1 fruit fly cellular context compared by ENCODE assay signal in the genomic region with DNA sequence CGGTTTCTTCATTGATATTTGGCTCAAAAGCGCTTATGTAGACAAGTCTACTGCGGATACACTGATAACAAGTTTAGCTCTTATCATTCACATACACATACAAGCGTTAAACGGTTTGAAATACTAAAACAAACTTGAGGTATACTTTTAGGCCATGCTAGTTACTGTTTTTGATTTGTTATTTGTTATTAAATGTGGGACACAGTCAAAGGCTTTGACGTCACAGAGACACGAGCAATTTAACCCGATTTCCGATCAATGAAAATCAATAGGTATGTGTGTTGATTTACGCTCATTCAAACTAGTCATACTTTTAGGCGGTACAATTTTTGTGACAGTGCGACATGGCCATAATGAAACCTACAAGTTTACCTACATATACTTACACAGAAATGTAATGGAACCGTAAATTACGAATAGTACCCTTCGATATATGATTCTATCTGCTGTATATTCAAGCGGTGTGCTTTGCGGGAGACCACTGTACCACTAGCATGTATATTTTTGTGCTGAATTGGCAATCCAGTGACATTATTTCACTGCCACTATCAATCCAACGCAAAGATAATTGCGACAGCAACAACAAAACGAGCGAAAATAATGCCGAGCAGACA.
TF ChIP-seq lines count a peak whose summit lies in the region.

No protein-coding gene starts in this region.

TF ChIP-seq in whole organism, embryonic, 481 proteins besides CTCF, POLR2A, EP300 and RAD21 (continued from another document and continues in another):
- TF ChIP-seq Nf-YA (GFP tag; IDR thresholded peaks at IDR 0.05; lab: Robert Waterston, UW) (peak; percentile 43; the same call in 1 of the 2 replicates), CG1832 (GFP tag; optimal IDR thresholded peaks at IDR 0.05; lab: Kevin White, UChicago) (no peak), Mrtf (GFP tag; IDR thresholded peaks at IDR 0.05; lab: Robert Waterston, UW) (peak; percentile 77), CG3995 (GFP tag; optimal IDR thresholded peaks at IDR 0.05; lab: Kevin White, UChicago) (peak; percentile 89), mam (GFP tag; optimal IDR thresholded peaks at IDR 0.05; lab: Kevin White, UChicago) (peak; percentile 94), BtbVII (GFP tag; optimal IDR thresholded peaks at IDR 0.05; lab: Kevin White, UChicago) (peak; percentile 72), Trl (optimal IDR thresholded peaks at IDR 0.05; lab: Kevin White, UChicago) (no peak), Trl (GFP tag; optimal IDR thresholded peaks at IDR 0.05; lab: Kevin White, UChicago) (peak; percentile 45), sim (GFP tag; IDR thresholded peaks at IDR 0.05; lab: Robert Waterston, UW) (no peak), zf30C (GFP tag; optimal IDR thresholded peaks at IDR 0.05; lab: Kevin White, UChicago) (no peak), CG9876 (GFP tag; optimal IDR thresholded peaks at IDR 0.05; lab: Kevin White, UChicago) (peak; percentile 65), Lhr (GFP tag; optimal IDR thresholded peaks at IDR 0.05; lab: Kevin White, UChicago) (no peak), Ets97D (GFP tag; optimal IDR thresholded peaks at IDR 0.05; lab: Kevin White, UChicago) (peak; percentile 38), stwl (tag; optimal IDR thresholded peaks at IDR 0.05; lab: Kevin White, UChicago) (no peak), CG15696 (tag; optimal IDR thresholded peaks at IDR 0.05; lab: Kevin White, UChicago) (peak; percentile 48), seq (GFP tag; IDR thresholded peaks at IDR 0.05; lab: Robert Waterston, UW) (peak; percentile 66), CG14014 (GFP tag; IDR thresholded peaks at IDR 0.05; lab: Robert Waterston, UW) (peak; percentile 85), CG8359 (GFP tag; optimal IDR thresholded peaks at IDR 0.05; lab: Kevin White, UChicago; ENCODE audit: borderline replicate concordance) (no peak), CG10431 (GFP tag; optimal IDR thresholded peaks at IDR 0.05; lab: Kevin White, UChicago) (no peak), eve (GFP tag; optimal IDR thresholded peaks at IDR 0.05; lab: Kevin White, UChicago) (no peak), Kr (GFP tag; optimal IDR thresholded peaks at IDR 0.05; lab: Kevin White, UChicago) (no peak), CG13775 (GFP tag; optimal IDR thresholded peaks at IDR 0.05; lab: Kevin White, UChicago) (peak; percentile 59), CG10959 (GFP tag; IDR thresholded peaks at IDR 0.05; lab: Robert Waterston, UW) (peak; percentile 57; the same call in 1 of the 2 replicates), corto (GFP tag; optimal IDR thresholded peaks at IDR 0.05; lab: Kevin White, UChicago) (peak; percentile 60), CG7372 (GFP tag; IDR thresholded peaks at IDR 0.05; lab: Robert Waterston, UW) (peak; percentile 82), Meics (GFP tag; optimal IDR thresholded peaks at IDR 0.05; lab: Kevin White, UChicago) (peak; percentile 91), CG14667 (GFP tag; IDR thresholded peaks at IDR 0.05; lab: Robert Waterston, UW) (peak; percentile 72), tll (GFP tag; optimal IDR thresholded peaks at IDR 0.05; lab: Kevin White, UChicago) (no peak), tio (GFP tag; optimal IDR thresholded peaks at IDR 0.05; lab: Kevin White, UChicago) (peak; percentile 43), CG18599 (GFP tag; optimal IDR thresholded peaks at IDR 0.05; lab: Kevin White, UChicago) (peak; percentile 91), dmrt99B (tag; optimal IDR thresholded peaks at IDR 0.05; lab: Kevin White, UChicago) (peak; percentile 68), CG12071 (GFP tag; optimal IDR thresholded peaks at IDR 0.05; lab: Kevin White, UChicago) (peak; percentile 79), Sry-δ (GFP tag; optimal IDR thresholded peaks at IDR 0.05; lab: Kevin White, UChicago) (peak; percentile 39), D (optimal IDR thresholded peaks at IDR 0.05; lab: Kevin White, UChicago) (no peak), D (GFP tag; optimal IDR thresholded peaks at IDR 0.05; lab: Kevin White, UChicago) (peak; percentile 12), so (GFP tag; IDR thresholded peaks at IDR 0.05; lab: Robert Waterston, UW) (0 out of 3 replicates have a peak, but pooled peaks have one; percentile 49), ttk (GFP tag; IDR thresholded peaks at IDR 0.05; lab: Robert Waterston, UW) (peak; percentile 46; the same call in 1 of the 2 replicates), ewg (GFP tag; optimal IDR thresholded peaks at IDR 0.05; lab: Kevin White, UChicago) (peak; percentile 19), BEAF-32 (GFP tag; optimal IDR thresholded peaks at IDR 0.05; lab: Kevin White, UChicago) (no peak), Med (GFP tag; lab: Kevin White, UChicago) (peak; percentile 98), MBD-R2 (GFP tag; IDR thresholded peaks at IDR 0.05; lab: Robert Waterston, UW) (peak; percentile 62; the same call in 1 of the 2 replicates), CG6791 (GFP tag; IDR thresholded peaks at IDR 0.05; lab: Robert Waterston, UW; ENCODE audit: partially characterized antibody) (no peak), GATAe (GFP tag; conservative IDR thresholded peaks at IDR 0.05; lab: Robert Waterston, UW) (peak; percentile 65), Side (GFP tag; optimal IDR thresholded peaks at IDR 0.05; lab: Kevin White, UChicago) (peak; percentile 8), CG2199 (GFP tag; IDR thresholded peaks at IDR 0.05; lab: Robert Waterston, UW) (no peak), E2f1 (GFP tag; IDR thresholded peaks at IDR 0.05; lab: Robert Waterston, UW) (peak; percentile 62), odd (GFP tag; optimal IDR thresholded peaks at IDR 0.05; lab: Kevin White, UChicago) (peak; percentile 19), tap (tag; optimal IDR thresholded peaks at IDR 0.05; lab: Kevin White, UChicago) (peak; percentile 55), nerfin-1 (tag; optimal IDR thresholded peaks at IDR 0.05; lab: Kevin White, UChicago) (no peak), CG3838 (GFP tag; optimal IDR thresholded peaks at IDR 0.05; lab: Kevin White, UChicago) (no peak), pnt (GFP tag; optimal IDR thresholded peaks at IDR 0.05; lab: Kevin White, UChicago) (peak; percentile 4), CG34376 (GFP tag; optimal IDR thresholded peaks at IDR 0.05; lab: Kevin White, UChicago) (peak; percentile 61), Camta (GFP tag; optimal IDR thresholded peaks at IDR 0.05; lab: Kevin White, UChicago) (peak; percentile 50), CG4617 (GFP tag; optimal IDR thresholded peaks at IDR 0.05; lab: Kevin White, UChicago; ENCODE audit: borderline replicate concordance) (peak; percentile 14), CG34422 (GFP tag; IDR thresholded peaks at IDR 0.05; lab: Robert Waterston, UW) (peak; percentile 87), CG15601 (tag; optimal IDR thresholded peaks at IDR 0.05; lab: Kevin White, UChicago) (no peak), CrebB (tag; optimal IDR thresholded peaks at IDR 0.05; lab: Kevin White, UChicago) (peak; percentile 71), sqz (GFP tag; optimal IDR thresholded peaks at IDR 0.05; lab: Kevin White, UChicago) (no peak), CG31441 (GFP tag; IDR thresholded peaks at IDR 0.05; lab: Robert Waterston, UW) (0 out of 2 replicates have a peak, but pooled peaks have one; percentile 38), NC2β (GFP tag; optimal IDR thresholded peaks at IDR 0.05; lab: Kevin White, UChicago) (no peak), CG7928 (GFP tag; optimal IDR thresholded peaks at IDR 0.05; lab: Kevin White, UChicago) (peak; percentile 56), CG10209 (GFP tag; optimal IDR thresholded peaks at IDR 0.05; lab: Kevin White, UChicago) (peak; percentile 78), ranshi (GFP tag; IDR thresholded peaks at IDR 0.05; lab: Robert Waterston, UW) (peak; percentile 85), Poxn (GFP tag; IDR thresholded peaks at IDR 0.05; lab: Robert Waterston, UW) (peak; percentile 80), CG17802 (tag; optimal IDR thresholded peaks at IDR 0.05; lab: Kevin White, UChicago) (no peak), slbo (GFP tag; IDR thresholded peaks at IDR 0.05; lab: Robert Waterston, UW) (peak; percentile 96), Hr3 (GFP tag; optimal IDR thresholded peaks at IDR 0.05; lab: Kevin White, UChicago) (peak; percentile 41), CG12299 (tag; optimal IDR thresholded peaks at IDR 0.05; lab: Kevin White, UChicago) (peak; percentile 39), jumu (GFP tag; optimal IDR thresholded peaks at IDR 0.05; lab: Kevin White, UChicago) (no peak), CG14860 (GFP tag; IDR thresholded peaks at IDR 0.05; lab: Robert Waterston, UW; ENCODE audit: partially characterized antibody) (no peak), sens-2 (GFP tag; IDR thresholded peaks at IDR 0.05; lab: Robert Waterston, UW) (no peak), Jarid2 (GFP tag; optimal IDR thresholded peaks at IDR 0.05; lab: Kevin White, UChicago) (no peak), CG4730 (GFP tag; IDR thresholded peaks at IDR 0.05; lab: Robert Waterston, UW) (peak; percentile 71), ac (GFP tag; optimal IDR thresholded peaks at IDR 0.05; lab: Kevin White, UChicago) (no peak), Xrp1 (GFP tag; IDR thresholded peaks at IDR 0.05; lab: Robert Waterston, UW) (peak; percentile 61), Nf-YC (tag; optimal IDR thresholded peaks at IDR 0.05; lab: Kevin White, UChicago) (peak; percentile 16), chinmo (GFP tag; IDR thresholded peaks at IDR 0.05; lab: Robert Waterston, UW; ENCODE audit: partially characterized antibody) (0 out of 4 replicates have a peak, but pooled peaks have one; percentile 57), ems (GFP tag; optimal IDR thresholded peaks at IDR 0.05; lab: Kevin White, UChicago) (peak; percentile 57), dm (GFP tag; optimal IDR thresholded peaks at IDR 0.05; lab: Kevin White, UChicago) (peak; percentile 12), CG3065 (GFP tag; optimal IDR thresholded peaks at IDR 0.05; lab: Kevin White, UChicago) (peak; percentile 3), sr (GFP tag; IDR thresholded peaks at IDR 0.05; lab: Robert Waterston, UW) (no peak), CG17612 (GFP tag; IDR thresholded peaks at IDR 0.05; lab: Robert Waterston, UW) (peak; percentile 61; the same call in 1 of the 2 replicates), sens (GFP tag; lab: Kevin White, UChicago) (peak; percentile 92), CG15011 (GFP tag; optimal IDR thresholded peaks at IDR 0.05; lab: Kevin White, UChicago) (peak; percentile 23), inv (GFP tag; IDR thresholded peaks at IDR 0.05; lab: Robert Waterston, UW; ENCODE audit: partially characterized antibody) (no peak), Ravus (GFP tag; IDR thresholded peaks at IDR 0.05; lab: Robert Waterston, UW) (peak; percentile 34; the same call in 1 of the 2 replicates), Spps (tag; optimal IDR thresholded peaks at IDR 0.05; lab: Kevin White, UChicago) (no peak), emc (GFP tag; optimal IDR thresholded peaks at IDR 0.05; lab: Kevin White, UChicago) (peak; percentile 81), gcm (GFP tag; optimal IDR thresholded peaks at IDR 0.05; lab: Kevin White, UChicago) (no peak), ap (GFP tag; IDR thresholded peaks at IDR 0.05; lab: Robert Waterston, UW) (peak; percentile 63), TFAM (GFP tag; optimal IDR thresholded peaks at IDR 0.05; lab: Kevin White, UChicago) (no peak), Myb (GFP tag; optimal IDR thresholded peaks at IDR 0.05; lab: Kevin White, UChicago) (peak; percentile 76), wdn (GFP tag; IDR thresholded peaks at IDR 0.05; lab: Robert Waterston, UW) (peak; percentile 86), Rx (GFP tag; IDR thresholded peaks at IDR 0.05; lab: Robert Waterston, UW) (peak; percentile 62), CG11695 (GFP tag; IDR thresholded peaks at IDR 0.05; lab: Robert Waterston, UW) (peak; percentile 73; the same call in 2 of the 3 replicates), insv (GFP tag; optimal IDR thresholded peaks at IDR 0.05; lab: Kevin White, UChicago) (no peak), CG13123 (GFP tag; optimal IDR thresholded peaks at IDR 0.05; lab: Kevin White, UChicago) (peak; percentile 31), Dll (GFP tag; IDR thresholded peaks at IDR 0.05; lab: Robert Waterston, UW; ENCODE audit: partially characterized antibody) (no peak), CG15073 (GFP tag; optimal IDR thresholded peaks at IDR 0.05; lab: Kevin White, UChicago) (no peak), HLHmδ (GFP tag; optimal IDR thresholded peaks at IDR 0.05; lab: Kevin White, UChicago) (no peak), Atf-2 (GFP tag; optimal IDR thresholded peaks at IDR 0.05; lab: Kevin White, UChicago) (peak; percentile 57), CG11247 (GFP tag; IDR thresholded peaks at IDR 0.05; lab: Robert Waterston, UW) (peak; percentile 82), crol (GFP tag; IDR thresholded peaks at IDR 0.05; lab: Robert Waterston, UW) (no peak), CG4820 (GFP tag; optimal IDR thresholded peaks at IDR 0.05; lab: Kevin White, UChicago) (peak; percentile 41), CG4707 (GFP tag; optimal IDR thresholded peaks at IDR 0.05; lab: Kevin White, UChicago) (no peak), vfl (GFP tag; optimal IDR thresholded peaks at IDR 0.05; lab: Kevin White, UChicago) (peak; percentile 54), CG31224 (GFP tag; IDR thresholded peaks at IDR 0.05; lab: Robert Waterston, UW) (peak; percentile 85), CG8944 (GFP tag; optimal IDR thresholded peaks at IDR 0.05; lab: Kevin White, UChicago) (peak; percentile 71), CG32772 (GFP tag; IDR thresholded peaks at IDR 0.05; lab: Robert Waterston, UW) (peak; percentile 77), Mes4 (GFP tag; optimal IDR thresholded peaks at IDR 0.05; lab: Kevin White, UChicago) (peak; percentile 30), CG33557 (GFP tag; optimal IDR thresholded peaks at IDR 0.05; lab: Kevin White, UChicago) (no peak), CG2202 (tag; optimal IDR thresholded peaks at IDR 0.05; lab: Kevin White, UChicago) (no peak), CG13894 (tag; optimal IDR thresholded peaks at IDR 0.05; lab: Kevin White, UChicago) (peak; percentile 86), CG17568 (GFP tag; optimal IDR thresholded peaks at IDR 0.05; lab: Kevin White, UChicago) (peak; percentile 51), Elba2 (GFP tag; optimal IDR thresholded peaks at IDR 0.05; lab: Kevin White, UChicago) (no peak), Dref (GFP tag; IDR thresholded peaks at IDR 0.05; lab: Robert Waterston, UW) (no peak), ERR (GFP tag; optimal IDR thresholded peaks at IDR 0.05; lab: Kevin White, UChicago) (peak; percentile 83), B-H2 (GFP tag; optimal IDR thresholded peaks at IDR 0.05; lab: Kevin White, UChicago) (peak; percentile 78), CG7963 (GFP tag; IDR thresholded peaks at IDR 0.05; lab: Robert Waterston, UW; ENCODE audit: partially characterized antibody) (no peak), gro (GFP tag; optimal IDR thresholded peaks at IDR 0.05; lab: Kevin White, UChicago) (peak; percentile 92), grn (GFP tag; optimal IDR thresholded peaks at IDR 0.05; lab: Kevin White, UChicago) (peak; percentile 38), sd (tag; optimal IDR thresholded peaks at IDR 0.05; lab: Kevin White, UChicago) (peak; percentile 58), CG7839 (tag; optimal IDR thresholded peaks at IDR 0.05; lab: Kevin White, UChicago) (peak; percentile 88), CG6654 (GFP tag; optimal IDR thresholded peaks at IDR 0.05; lab: Kevin White, UChicago) (peak; percentile 55)
